Worm (Caenorhabditis elegans): Measurements from ENCODE around the gene dct-18.

DNA sequence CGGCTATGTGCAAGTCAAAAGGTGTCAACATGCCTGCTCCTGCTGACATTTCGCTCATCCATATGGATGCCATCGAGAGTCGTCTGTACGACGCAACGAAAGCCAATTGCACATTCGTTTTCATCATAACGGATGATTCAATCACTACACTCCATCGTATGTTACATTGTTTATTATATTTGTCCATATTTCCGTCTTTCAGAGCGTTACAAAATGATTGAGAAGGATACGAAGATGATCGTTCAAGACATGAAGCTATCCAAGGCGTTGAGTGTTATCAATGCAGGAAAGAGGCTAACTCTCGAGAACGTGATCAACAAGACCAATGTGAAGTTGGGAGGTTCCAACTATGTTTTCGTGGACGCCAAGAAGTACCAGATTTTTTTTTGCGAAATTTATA is 10.2 kb upstream of the dct-18 start:
- TF ChIP-seq egl-5 (tag; optimal IDR thresholded peaks at IDR 0.05): no peak
- TF ChIP-seq aly-2 (tag; optimal IDR thresholded peaks at IDR 0.05): no peak
- no peak for TF ChIP-seq nhr-237 (tag; optimal IDR thresholded peaks at IDR 0.05)
- TF ChIP-seq ZK546.5 (tag; optimal IDR thresholded peaks at IDR 0.05): no peak
- no peak for TF ChIP-seq egl-27 (tag; optimal IDR thresholded peaks at IDR 0.05)
- TF ChIP-seq elt-2 (tag; optimal IDR thresholded peaks at IDR 0.05): no peak
- TF ChIP-seq daf-12 (tag; optimal IDR thresholded peaks at IDR 0.05): no peak
- no peak for TF ChIP-seq elt-3 (tag; optimal IDR thresholded peaks at IDR 0.05)
- no peak for TF ChIP-seq R02D3.7 (tag; optimal IDR thresholded peaks at IDR 0.05)
- no peak for TF ChIP-seq nfya-1 (tag; optimal IDR thresholded peaks at IDR 0.05; ENCODE audit: insufficient read depth)
- TF ChIP-seq lin-15B (tag; optimal IDR thresholded peaks at IDR 0.05): no peak
- no peak for TF ChIP-seq ceh-9 (tag; optimal IDR thresholded peaks at IDR 0.05)
- no peak for TF ChIP-seq lsy-12 (tag; optimal IDR thresholded peaks at IDR 0.05)
- TF ChIP-seq unc-62 (GFP tag; optimal IDR thresholded peaks at IDR 0.05): no peak
